Worm (Caenorhabditis elegans) whole organism, L4 larva: ENCODE measurements around the gene irld-39.

Experiments used
- F44E2.7 ChIP-seq: fragments of 200-800 bp; sonication (Bioruptor generic); IDR thresholded peaks from 2 replicates; pipeline ENCODE4 v2.1.2; 2022; ENCODE audit warnings: missing genetic modification characterization, missing compliant biosample characterization
- F49E8.2 ChIP-seq: sonication (generic microtip); optimal IDR thresholded peaks from 2 replicates; lab custom pipeline; 2016; ENCODE audit warnings: missing compliant biosample characterization, mild to moderate bottlenecking, missing genetic modification characterization, borderline replicate concordance
- T20F7.1 ChIP-seq: fragments of 200-800 bp; sonication (Bioruptor generic); optimal IDR thresholded peaks from 2 replicates; lab custom pipeline; 2018; ENCODE audit warnings: mild to moderate bottlenecking, missing genetic modification characterization, missing compliant biosample characterization
- ZK337.2 ChIP-seq: fragments of 200-800 bp; sonication (Bioruptor generic); IDR thresholded peaks from 2 replicates; pipeline ENCODE4 v1.3.6; 2022; ENCODE audit warnings: missing genetic modification reagents, missing genetic modification characterization, missing compliant biosample characterization
- aly-2 ChIP-seq: sonication (generic microtip); optimal IDR thresholded peaks from 2 replicates; lab custom pipeline; 2018; ENCODE audit warnings: missing biosample characterization, missing genetic modification characterization
- ama-1 ChIP-seq: fragments of 150-350 bp; optimal IDR thresholded peaks from 2 replicates; lab custom pipeline; 2014; ENCODE audit warnings: inconsistent platforms, mixed read lengths
- attf-4 ChIP-seq: sonication (generic microtip); optimal IDR thresholded peaks from 3 replicates; lab custom pipeline; 2017; ENCODE audit warnings: missing biosample characterization, missing genetic modification characterization
- ceh-20 ChIP-seq: fragments of 200-800 bp; sonication (Bioruptor generic); IDR thresholded peaks from 2 replicates; pipeline ENCODE4 v1.3.6; 2022; ENCODE audit warnings: missing genetic modification reagents, missing genetic modification characterization, missing compliant biosample characterization
- ceh-44 ChIP-seq: fragments of 200-800 bp; sonication (Bioruptor generic); IDR thresholded peaks from 2 replicates; pipeline ENCODE4 v1.3.6; 2022; ENCODE audit warnings: missing genetic modification reagents, missing genetic modification characterization, missing compliant biosample characterization
- ceh-62 ChIP-seq: sonication (generic microtip); optimal IDR thresholded peaks from 2 replicates; lab custom pipeline; 2017; ENCODE audit warnings: missing biosample characterization, missing genetic modification characterization
- dmd-8 ChIP-seq: fragments of 200-800 bp; sonication (Bioruptor generic); IDR thresholded peaks from 2 replicates; pipeline ENCODE4 v1.3.6; 2022; ENCODE audit warnings: missing genetic modification characterization, missing compliant biosample characterization
- duxl-1 ChIP-seq: sonication (generic microtip); optimal IDR thresholded peaks from 2 replicates; lab custom pipeline; 2016; ENCODE audit warnings: mild to moderate bottlenecking, missing genetic modification characterization, moderate library complexity, missing compliant biosample characterization; ENCODE audit not compliant: poor library complexity
- dve-1 ChIP-seq: sonication (generic microtip); optimal IDR thresholded peaks from 2 replicates; lab custom pipeline; 2017; ENCODE audit warnings: antibody characterized with exemption, mild to moderate bottlenecking, missing genetic modification characterization, missing compliant biosample characterization; ENCODE audit not compliant: insufficient read depth
- fkh-10 ChIP-seq: fragments of 150-350 bp; optimal IDR thresholded peaks from 2 replicates; lab custom pipeline; 2014; ENCODE audit warnings: missing biosample characterization, missing genetic modification reagents, missing genetic modification characterization
- hif-1 ChIP-seq, 2 experiments: sonication (generic microtip); optimal IDR thresholded peaks; 2 replicates each; lab custom pipeline; 2016 to 2017; ENCODE audit warnings: missing compliant biosample characterization in 2 of 2, missing genetic modification characterization in 2 of 2, missing genetic modification reagents in 2 of 2, missing genotype in 2 of 2, mild to moderate bottlenecking in 1 of 2
- jun-1 ChIP-seq: fragments of 150-350 bp; optimal IDR thresholded peaks from 2 replicates; lab custom pipeline; 2014; ENCODE audit warnings: missing biosample characterization, missing genetic modification reagents, missing genetic modification characterization
- lin-15B ChIP-seq: fragments of 150-350 bp; sonication (generic microtip); optimal IDR thresholded peaks from 3 replicates; lab custom pipeline; 2014; ENCODE audit warnings: missing biosample characterization, missing genetic modification characterization
- mdt-29 ChIP-seq: fragments of 200-800 bp; sonication (Bioruptor generic); IDR thresholded peaks from 2 replicates; pipeline ENCODE4 v1.3.6; 2022; ENCODE audit warnings: missing genetic modification reagents, missing genetic modification characterization, missing compliant biosample characterization
- nhr-102 ChIP-seq: sonication (generic microtip); optimal IDR thresholded peaks from 2 replicates; lab custom pipeline; 2016; ENCODE audit warnings: mild to moderate bottlenecking, missing genetic modification characterization, moderate library complexity, missing compliant biosample characterization
- nhr-11 ChIP-seq: fragments of 150-350 bp; optimal IDR thresholded peaks from 2 replicates; lab custom pipeline; 2014; ENCODE audit warnings: missing biosample characterization, missing genetic modification characterization
- nhr-237 ChIP-seq: sonication (generic microtip); optimal IDR thresholded peaks from 2 replicates; lab custom pipeline; 2017; ENCODE audit warnings: missing biosample characterization, missing genetic modification characterization
- nhr-25 ChIP-seq: sonication (generic microtip); optimal IDR thresholded peaks from 2 replicates; lab custom pipeline; 2017; ENCODE audit warnings: missing genetic modification characterization, mild to moderate bottlenecking, missing compliant biosample characterization, antibody characterized with exemption, moderate library complexity, borderline replicate concordance; ENCODE audit not compliant: insufficient read depth
- nhr-41 ChIP-seq: fragments of 200-800 bp; sonication (Bioruptor generic); IDR thresholded peaks from 2 replicates; pipeline ENCODE4 v1.3.6; 2022; ENCODE audit warnings: missing genetic modification reagents, missing genetic modification characterization, missing compliant biosample characterization
- nhr-42 ChIP-seq: fragments of 200-800 bp; sonication (Bioruptor generic); IDR thresholded peaks from 2 replicates; pipeline ENCODE4 v1.3.6; 2022; ENCODE audit warnings: missing genetic modification characterization, missing compliant biosample characterization
- nhr-48 ChIP-seq: sonication (generic microtip); optimal IDR thresholded peaks from 2 replicates; lab custom pipeline; 2016; ENCODE audit warnings: mild to moderate bottlenecking, missing genetic modification characterization, missing compliant biosample characterization
- rbr-2 ChIP-seq: sonication (generic microtip); optimal IDR thresholded peaks from 2 replicates; lab custom pipeline; 2016; ENCODE audit warnings: missing genotype, missing genetic modification characterization, missing compliant biosample characterization
- sdz-12 ChIP-seq: fragments of 200-800 bp; sonication (Bioruptor generic); optimal IDR thresholded peaks from 2 replicates; lab custom pipeline; 2018; ENCODE audit warnings: mild to moderate bottlenecking, missing genetic modification characterization, missing compliant biosample characterization
- snpc-1.2 ChIP-seq: fragments of 200-800 bp; sonication (Bioruptor generic); IDR thresholded peaks from 2 replicates; pipeline ENCODE4 v1.3.6; 2022; ENCODE audit warnings: missing genetic modification reagents, missing genetic modification characterization, missing compliant biosample characterization
- snpc-4 ChIP-seq: fragments of 150-350 bp; optimal IDR thresholded peaks from 2 replicates; lab custom pipeline; 2014; ENCODE audit warnings: missing biosample characterization, missing genetic modification characterization
- spr-3 ChIP-seq: fragments of 200-800 bp; sonication (Bioruptor generic); optimal IDR thresholded peaks from 2 replicates; lab custom pipeline; 2018; ENCODE audit warnings: mild to moderate bottlenecking, missing genetic modification characterization, missing compliant biosample characterization
- unc-62 ChIP-seq, 3 experiments: fragments of 150-350 bp in 1 of 3; sonication (generic microtip); optimal IDR thresholded peaks in 2 of 3; peaks in 1 of 3; 1 replicate in 1 of 3; 2 replicates in 2 of 3; lab custom pipeline; 2014 to 2017; ENCODE audit warnings: missing biosample characterization in 3 of 3, missing genetic modification characterization in 3 of 3, missing genetic modification reagents in 3 of 3, missing genotype in 1 of 3
- zag-1 ChIP-seq: fragments of 150-350 bp; optimal IDR thresholded peaks from 2 replicates; lab custom pipeline; 2014; ENCODE audit warnings: missing biosample characterization, missing genetic modification characterization
- zip-11 ChIP-seq: fragments of 200-800 bp; sonication (Bioruptor generic); IDR thresholded peaks from 2 replicates; pipeline ENCODE4 v1.3.6; 2022; ENCODE audit warnings: missing genetic modification characterization, missing compliant biosample characterization

Gene irld-39

ce11 chrIV:16233028-16233427 is at the start of gene irld-39, which contains the start of gene hpa-1:
irld-39 (plus strand) TSS chrIV:16233148.
hpa-1 (minus strand) TSS chrIV:16233128.
- TF ChIP-seq nhr-102 (tag; lab: Kevin White, UChicago), result no peak
- TF ChIP-seq F49E8.2 (tag; lab: Kevin White, UChicago), result no peak

- TF ChIP-seq fkh-10, result no peak
- TF ChIP-seq nhr-48 (tag; lab: Kevin White, UChicago), result no peak
- TF ChIP-seq snpc-4 (tag; lab: Kevin White, UChicago), result no peak
- TF ChIP-seq nhr-25 (tag; lab: Kevin White, UChicago), result no peak
- TF ChIP-seq unc-62 (GFP tag; optimal IDR thresholded peaks at IDR 0.05 in 1 of 2; lab: Kevin White, UChicago), result no peak
- TF ChIP-seq unc-62 (tag; optimal IDR thresholded peaks at IDR 0.05; lab: Kevin White, UChicago), result no peak
- TF ChIP-seq rbr-2, result no peak
- TF ChIP-seq jun-1 (tag; lab: Kevin White, UChicago), result no peak
- TF ChIP-seq nhr-42 (GFP tag; lab: Robert Waterston, UW), result no peak
- TF ChIP-seq hif-1 (tag; optimal IDR thresholded peaks at IDR 0.05; lab: Kevin White, UChicago), result no peak
- TF ChIP-seq, all 104 proteins: peak for 0
These were observed 48.4 kb upstream of the irld-39 start, which contains the start of gene Y105C5B.1413 for ce11 chrIV:16184521-16184920. Y105C5B.1413 (minus strand) TSS chrIV:16184621.

- TF ChIP-seq duxl-1 (no peak), snpc-1.2 (GFP tag; lab: Robert Waterston, UW) (0 out of 2 replicates have a peak, but pooled peaks have one; percentile 20)
These were observed 46.9 kb upstream of the irld-39 start for ce11 chrIV:16186008-16186407.

- TF ChIP-seq snpc-1.2 (GFP tag; lab: Robert Waterston, UW), result peak; percentile 72
- no peak for TF ChIP-seq ceh-62 (tag; lab: Kevin White, UChicago)
- TF ChIP-seq spr-3 (GFP tag; lab: Kevin White, UChicago), result no peak
- no peak for TF ChIP-seq zag-1 (tag; lab: Kevin White, UChicago)
These were observed 41.4 kb upstream of the irld-39 start for ce11 chrIV:16191597-16191996.

- no peak for TF ChIP-seq mdt-29
- TF ChIP-seq attf-4, result no peak
- TF ChIP-seq T20F7.1 (GFP tag; lab: Kevin White, UChicago), result no peak
- TF ChIP-seq dmd-8 (GFP tag; lab: Robert Waterston, UW), result no peak
- no peak for TF ChIP-seq lin-15B
- no peak for TF ChIP-seq F44E2.7
- no peak for TF ChIP-seq ZK337.2
- no peak for TF ChIP-seq dve-1
- no peak for TF ChIP-seq zip-11 (GFP tag; lab: Robert Waterston, UW)
- no peak for TF ChIP-seq nhr-11 (tag; lab: Kevin White, UChicago)
- TF ChIP-seq unc-62 (GFP tag; optimal IDR thresholded peaks at IDR 0.05 in 1 of 2; lab: Kevin White, UChicago), result no peak
- no peak for TF ChIP-seq unc-62 (tag; optimal IDR thresholded peaks at IDR 0.05; lab: Kevin White, UChicago)
- TF ChIP-seq nhr-237 (tag; lab: Kevin White, UChicago), result no peak
- no peak for TF ChIP-seq snpc-4 (tag; lab: Kevin White, UChicago)
- TF ChIP-seq sdz-12 (GFP tag; lab: Kevin White, UChicago), result no peak
- TF ChIP-seq nhr-41 (GFP tag; lab: Robert Waterston, UW), result no peak
- TF ChIP-seq ceh-44, result no peak
- TF ChIP-seq ama-1 (lab: Kevin White, UChicago), result no peak
These were observed 40.2 kb upstream of the irld-39 start for ce11 chrIV:16192754-16193153.

ce11 chrIV:16196717-16197116 is 36.2 kb upstream of the irld-39 start, which contains the start of gene Y7A9A.1:
Y7A9A.1 (plus strand) TSS chrIV:16197017.
- TF ChIP-seq nhr-237 (tag; lab: Kevin White, UChicago) (no peak), nhr-25 (tag; lab: Kevin White, UChicago) (no peak), aly-2 (tag; lab: Kevin White, UChicago) (no peak), unc-62 (GFP tag; optimal IDR thresholded peaks at IDR 0.05 in 1 of 2; lab: Kevin White, UChicago) (no peak), unc-62 (tag; optimal IDR thresholded peaks at IDR 0.05; lab: Kevin White, UChicago) (no peak), ceh-20 (GFP tag; lab: Robert Waterston, UW) (no peak), rbr-2 (no peak), ceh-62 (tag; lab: Kevin White, UChicago) (no peak)
